Fruit fly (Drosophila melanogaster): Measurements from ENCODE around the gene CG1265.

Gene CG1265

dm6 chr3L:4282627-4283026, 28.1 kb downstream of the CG1265 start, which contains the start of gene CG11583 (continued):
- no peak for TF ChIP-seq CG4328 (GFP tag; optimal IDR thresholded peaks at IDR 0.05)
- peak; percentile 93 for TF ChIP-seq sens (GFP tag)
- TF ChIP-seq Side (GFP tag; optimal IDR thresholded peaks at IDR 0.05), result peak; percentile 55
- TF ChIP-seq Doc2 (GFP tag; IDR thresholded peaks at IDR 0.05), result no peak
- TF ChIP-seq CG14014 (GFP tag; IDR thresholded peaks at IDR 0.05), result peak; percentile 25; the same call in 1 of the 2 replicates
- no peak for TF ChIP-seq al (GFP tag; IDR thresholded peaks at IDR 0.05)
- TF ChIP-seq gsb (GFP tag; IDR thresholded peaks at IDR 0.05), result no peak
- TF ChIP-seq ham (GFP tag; IDR thresholded peaks at IDR 0.05), result no peak
- TF ChIP-seq CG16863 (GFP tag; optimal IDR thresholded peaks at IDR 0.05), result no peak
- TF ChIP-seq CG1647 (GFP tag; optimal IDR thresholded peaks at IDR 0.05), result peak; percentile 55
- no peak for TF ChIP-seq B-H1 (GFP tag; IDR thresholded peaks at IDR 0.05)
- peak; percentile 14 for TF ChIP-seq CG1602 (GFP tag; optimal IDR thresholded peaks at IDR 0.05)
- TF ChIP-seq CG5180 (GFP tag; optimal IDR thresholded peaks at IDR 0.05), result no peak
- no peak for TF ChIP-seq CG10321 (GFP tag; IDR thresholded peaks at IDR 0.05)
- TF ChIP-seq emc (GFP tag; optimal IDR thresholded peaks at IDR 0.05), result no peak
- no peak for TF ChIP-seq dati (GFP tag; IDR thresholded peaks at IDR 0.05)
- peak; percentile 69 for TF ChIP-seq mam (GFP tag; optimal IDR thresholded peaks at IDR 0.05)
- no peak for TF ChIP-seq ase (GFP tag; IDR thresholded peaks at IDR 0.05)
- peak; percentile 13 for TF ChIP-seq bab2 (GFP tag; optimal IDR thresholded peaks at IDR 0.05)
- no peak for TF ChIP-seq Dfd (GFP tag; optimal IDR thresholded peaks at IDR 0.05)
- TF ChIP-seq C15 (GFP tag; IDR thresholded peaks at IDR 0.05), result no peak
- TF ChIP-seq nmo (GFP tag; optimal IDR thresholded peaks at IDR 0.05), result peak; percentile 24
- peak; percentile 45 for TF ChIP-seq CG8944 (GFP tag; optimal IDR thresholded peaks at IDR 0.05)
- 0 out of 4 replicates have a peak, but pooled peaks have one; percentile 30 for TF ChIP-seq Gug (GFP tag; IDR thresholded peaks at IDR 0.05)
- no peak for TF ChIP-seq lov (optimal IDR thresholded peaks at IDR 0.05)
- no peak for TF ChIP-seq lov (GFP tag; IDR thresholded peaks at IDR 0.05)
- no peak for TF ChIP-seq kay (GFP tag; optimal IDR thresholded peaks at IDR 0.05)
- TF ChIP-seq HLH54F (GFP tag; optimal IDR thresholded peaks at IDR 0.05), result peak; percentile 59
- no peak for TF ChIP-seq CG10147 (GFP tag; optimal IDR thresholded peaks at IDR 0.05)
- no peak for TF ChIP-seq hb (GFP tag; IDR thresholded peaks at IDR 0.05; ENCODE audit: partially characterized antibody)
- peak; percentile 31 for TF ChIP-seq her (GFP tag; optimal IDR thresholded peaks at IDR 0.05)
- TF ChIP-seq Blimp-1 (GFP tag; optimal IDR thresholded peaks at IDR 0.05), result no peak
- no peak for TF ChIP-seq Ptx1 (GFP tag; IDR thresholded peaks at IDR 0.05)
- 0 out of 3 replicates have a peak, but pooled peaks have one; percentile 26 for TF ChIP-seq CG6175 (GFP tag; IDR thresholded peaks at IDR 0.05)
- no peak for TF ChIP-seq nau (GFP tag; optimal IDR thresholded peaks at IDR 0.05)
- peak; percentile 3 for TF ChIP-seq crc (GFP tag; optimal IDR thresholded peaks at IDR 0.05)
- no peak for TF ChIP-seq CG2202 (tag; optimal IDR thresholded peaks at IDR 0.05)
- no peak for TF ChIP-seq ab (GFP tag; optimal IDR thresholded peaks at IDR 0.05)
- TF ChIP-seq MESR4 (GFP tag; optimal IDR thresholded peaks at IDR 0.05), result peak; percentile 83
- no peak for TF ChIP-seq CG11695 (GFP tag; IDR thresholded peaks at IDR 0.05)
- peak; percentile 45 for TF ChIP-seq fu2 (GFP tag; optimal IDR thresholded peaks at IDR 0.05)
- TF ChIP-seq CG43689 (GFP tag; IDR thresholded peaks at IDR 0.05), result no peak
- TF ChIP-seq hkb (optimal IDR thresholded peaks at IDR 0.05), result no peak
- TF ChIP-seq hkb (GFP tag; IDR thresholded peaks at IDR 0.05), result peak; percentile 16; the same call in 1 of the 2 replicates
- peak; percentile 40; the same call in 1 of the 2 replicates for TF ChIP-seq Scr (GFP tag; IDR thresholded peaks at IDR 0.05; ENCODE audit: partially characterized antibody)
- TF ChIP-seq CG17829 (tag; optimal IDR thresholded peaks at IDR 0.05), result peak; percentile 46
- no peak for TF ChIP-seq CG2875 (GFP tag; optimal IDR thresholded peaks at IDR 0.05)
- TF ChIP-seq Dref (GFP tag; IDR thresholded peaks at IDR 0.05), result peak; percentile 38; the same call in 1 of the 2 replicates
- peak; percentile 61; the same call in 1 of the 3 replicates for TF ChIP-seq CG11456 (GFP tag; IDR thresholded peaks at IDR 0.05)
- peak; percentile 51 for TF ChIP-seq CG3995 (GFP tag; optimal IDR thresholded peaks at IDR 0.05)
- no peak for TF ChIP-seq Poxn (GFP tag; IDR thresholded peaks at IDR 0.05)
- no peak for TF ChIP-seq sisA (GFP tag; IDR thresholded peaks at IDR 0.05)
- TF ChIP-seq Usf (GFP tag; optimal IDR thresholded peaks at IDR 0.05), result no peak
